Worm (Caenorhabditis elegans) whole organism, late embryonic: Measurements from ENCODE around the gene Y13C8A.1.
"Not testable (repeated sequence)": the region's sequence is repeated elsewhere in the genome, so short reads cannot be mapped to it uniquely, and the experiment has no call there.

Source experiments
- F13H6.1 ChIP-seq: sonication (generic microtip); optimal IDR thresholded peaks from 2 replicates; lab custom pipeline; 2016; ENCODE audit warnings: missing genetic modification characterization, missing compliant biosample characterization
- Y22D7AL.16 ChIP-seq: sonication (generic microtip); optimal IDR thresholded peaks from 2 replicates; lab custom pipeline; 2016; ENCODE audit warnings: missing genetic modification characterization, missing compliant biosample characterization
- ahr-1 ChIP-seq: sonication (generic microtip); optimal IDR thresholded peaks from 2 replicates; lab custom pipeline; 2016; ENCODE audit warnings: missing genetic modification characterization, missing compliant biosample characterization
- ama-1 ChIP-seq: fragments of 150-350 bp; optimal IDR thresholded peaks from 2 replicates; lab custom pipeline; 2014
- ceh-18 ChIP-seq: sonication (generic microtip); optimal IDR thresholded peaks from 2 replicates; lab custom pipeline; 2016; ENCODE audit warnings: missing genetic modification characterization, missing compliant biosample characterization
- ceh-19 ChIP-seq: fragments of 200-800 bp; sonication (Bioruptor generic); optimal IDR thresholded peaks from 2 replicates; lab custom pipeline; 2018; ENCODE audit warnings: mild to moderate bottlenecking, missing genetic modification characterization, missing compliant biosample characterization
- ceh-2 ChIP-seq: sonication (generic microtip); optimal IDR thresholded peaks from 2 replicates; lab custom pipeline; 2016; ENCODE audit warnings: missing genotype, missing genetic modification characterization, missing compliant biosample characterization
- ceh-22 ChIP-seq: sonication (generic microtip); optimal IDR thresholded peaks from 2 replicates; lab custom pipeline; 2017; ENCODE audit warnings: missing biosample characterization, missing genetic modification characterization
- ceh-24 ChIP-seq: sonication (generic microtip); optimal IDR thresholded peaks from 2 replicates; lab custom pipeline; 2016; ENCODE audit warnings: mild to moderate bottlenecking, missing genetic modification characterization, missing compliant biosample characterization
- ceh-31 ChIP-seq: sonication (generic microtip); optimal IDR thresholded peaks from 2 replicates; lab custom pipeline; 2016; ENCODE audit warnings: missing genetic modification characterization, missing compliant biosample characterization
- ceh-34 ChIP-seq: sonication (generic microtip); optimal IDR thresholded peaks from 2 replicates; lab custom pipeline; 2016; ENCODE audit warnings: mild to moderate bottlenecking, missing genetic modification characterization, missing compliant biosample characterization
- ceh-45 ChIP-seq: fragments of 200-800 bp; sonication (Bioruptor generic); IDR thresholded peaks from 2 replicates; pipeline ENCODE4 v1.3.6; 2022; ENCODE audit warnings: missing genetic modification reagents, missing genetic modification characterization, missing compliant biosample characterization
- ceh-6 ChIP-seq: fragments of 200-800 bp; sonication (Bioruptor generic); optimal IDR thresholded peaks from 2 replicates; lab custom pipeline; 2018; ENCODE audit warnings: mild to moderate bottlenecking, missing genetic modification characterization, missing compliant biosample characterization
- dmd-4 ChIP-seq: sonication (generic microtip); optimal IDR thresholded peaks from 2 replicates; lab custom pipeline; 2016; ENCODE audit warnings: borderline replicate concordance, missing genetic modification characterization, missing compliant biosample characterization
- elt-2 ChIP-seq: sonication (generic microtip); optimal IDR thresholded peaks from 2 replicates; lab custom pipeline; 2016; ENCODE audit warnings: missing genetic modification reagents, missing genetic modification characterization, missing compliant biosample characterization
- elt-4 ChIP-seq: sonication (generic microtip); optimal IDR thresholded peaks from 2 replicates; lab custom pipeline; 2016; ENCODE audit warnings: missing genetic modification characterization, missing compliant biosample characterization
- fkh-6 ChIP-seq: sonication (generic microtip); optimal IDR thresholded peaks from 2 replicates; lab custom pipeline; 2016; ENCODE audit warnings: missing genetic modification characterization, missing compliant biosample characterization
- hlh-13 ChIP-seq: fragments of 200-800 bp; sonication (Bioruptor generic); optimal IDR thresholded peaks from 2 replicates; lab custom pipeline; 2018; ENCODE audit warnings: mild to moderate bottlenecking, missing genetic modification characterization, missing compliant biosample characterization
- hlh-15 ChIP-seq: sonication (generic microtip); optimal IDR thresholded peaks from 2 replicates; lab custom pipeline; 2016; ENCODE audit warnings: missing genetic modification characterization, missing compliant biosample characterization
- hlh-30 ChIP-seq: sonication (generic microtip); optimal IDR thresholded peaks from 2 replicates; lab custom pipeline; 2017; ENCODE audit warnings: antibody characterized with exemption, missing genetic modification characterization, missing compliant biosample characterization; ENCODE audit not compliant: insufficient read depth
- hlh-8 ChIP-seq: sonication (generic microtip); optimal IDR thresholded peaks from 2 replicates; lab custom pipeline; 2016; ENCODE audit warnings: missing genotype, missing genetic modification characterization, missing compliant biosample characterization
- pag-3 ChIP-seq: sonication (generic microtip); optimal IDR thresholded peaks from 2 replicates; lab custom pipeline; 2016; ENCODE audit warnings: missing compliant biosample characterization, missing genetic modification characterization, borderline replicate concordance
- pax-1 ChIP-seq: fragments of 150-350 bp; optimal IDR thresholded peaks from 2 replicates; lab custom pipeline; 2014; ENCODE audit warnings: missing biosample characterization, missing genetic modification characterization
- pha-2 ChIP-seq: sonication (generic microtip); optimal IDR thresholded peaks from 2 replicates; lab custom pipeline; 2017; ENCODE audit warnings: mild to moderate bottlenecking, missing genetic modification characterization, missing compliant biosample characterization
- pha-4 ChIP-seq: fragments of 150-350 bp; optimal IDR thresholded peaks from 2 replicates; lab custom pipeline; 2018; ENCODE audit warnings: missing biosample characterization, missing genetic modification reagents, missing genetic modification characterization
- pros-1 ChIP-seq: fragments of 150-350 bp; optimal IDR thresholded peaks from 2 replicates; lab custom pipeline; 2014; ENCODE audit warnings: missing biosample characterization, missing genetic modification reagents, missing genetic modification characterization
- rnt-1 ChIP-seq: sonication (generic microtip); optimal IDR thresholded peaks from 2 replicates; lab custom pipeline; 2016; ENCODE audit warnings: missing genetic modification characterization, missing compliant biosample characterization
- sdc-2 ChIP-seq: sonication (generic microtip); optimal IDR thresholded peaks from 2 replicates; lab custom pipeline; 2016; ENCODE audit warnings: missing genotype, missing genetic modification characterization, missing compliant biosample characterization
- tbx-2 ChIP-seq: sonication (generic microtip); optimal IDR thresholded peaks from 2 replicates; lab custom pipeline; 2016; ENCODE audit warnings: missing genetic modification characterization, missing compliant biosample characterization
- ttx-3 ChIP-seq: sonication (generic microtip); optimal IDR thresholded peaks from 2 replicates; lab custom pipeline; 2016; ENCODE audit warnings: missing genetic modification reagents, missing genetic modification characterization, missing compliant biosample characterization
- unc-3 ChIP-seq, 2 experiments: fragments of 200-800 bp in 1 of 2; sonication (Bioruptor generic) in 1 of 2; sonication (generic microtip) in 1 of 2; conservative IDR thresholded peaks in 1 of 2; optimal IDR thresholded peaks in 1 of 2; 2 replicates each; pipeline versions ENCODE4 v1.3.6 to Lab custom; 2016 to 2022; ENCODE audit warnings: missing compliant biosample characterization in 2 of 2, missing genetic modification characterization in 2 of 2, missing genetic modification reagents in 1 of 2
- unc-55 ChIP-seq: sonication (generic microtip); optimal IDR thresholded peaks from 2 replicates; lab custom pipeline; 2017; ENCODE audit warnings: missing biosample characterization, missing genetic modification reagents, missing genetic modification characterization
- unc-86 ChIP-seq: sonication (generic microtip); optimal IDR thresholded peaks from 2 replicates; lab custom pipeline; 2016; ENCODE audit warnings: missing genetic modification characterization, missing compliant biosample characterization

The Y13C8A.1 gene

ce11 chrX:16901906-16902383 is 18.4 kb downstream of the Y13C8A.1 start:
- peak; percentile 22 for TF ChIP-seq ceh-31 (tag; lab: Kevin White, UChicago)
- TF ChIP-seq unc-55 (GFP tag; lab: Kevin White, UChicago) = peak; percentile 34
- peak; percentile 18 for TF ChIP-seq tbx-2 (tag; lab: Kevin White, UChicago)
- peak; percentile 91 for TF ChIP-seq hlh-30 (tag; lab: Kevin White, UChicago)

- TF ChIP-seq ceh-22 = no peak
- no peak for TF ChIP-seq pros-1 (tag; lab: Kevin White, UChicago)
- no peak for TF ChIP-seq pha-4 (tag; lab: Kevin White, UChicago)
- no peak for TF ChIP-seq tbx-2 (tag; lab: Kevin White, UChicago)
- no peak for TF ChIP-seq ahr-1 (tag; lab: Kevin White, UChicago)
- no peak for TF ChIP-seq ceh-31 (tag; lab: Kevin White, UChicago)
- TF ChIP-seq ceh-24 (tag; lab: Kevin White, UChicago) = no peak
- TF ChIP-seq dmd-4 (tag; lab: Kevin White, UChicago) = no peak
- no peak for TF ChIP-seq ceh-6
- no peak for TF ChIP-seq hlh-8 (tag; lab: Kevin White, UChicago)
- no peak for TF ChIP-seq ceh-18 (tag; lab: Kevin White, UChicago)
- no peak for TF ChIP-seq pha-2
- no peak for TF ChIP-seq pax-1 (tag; lab: Kevin White, UChicago)
- TF ChIP-seq, all 69 proteins: peak for 0
These were observed 19.1 kb downstream of the Y13C8A.1 start for ce11 chrX:16902657-16903056.

ce11 chrX:16903619-16904018 is 20.1 kb downstream of the Y13C8A.1 start, which contains the start of gene F39F10.4:
Gene F39F10.4, minus strand, starts transcription at chrX:16903719.
- no peak for TF ChIP-seq ceh-19
- TF ChIP-seq elt-4 (tag; lab: Kevin White, UChicago) = no peak
- no peak for TF ChIP-seq unc-3 (GFP tag; conservative IDR thresholded peaks at IDR 0.05; lab: Robert Waterston, UW)
- no peak for TF ChIP-seq unc-3 (tag; optimal IDR thresholded peaks at IDR 0.05; lab: Kevin White, UChicago)
- TF ChIP-seq pag-3 (tag; lab: Kevin White, UChicago) = no peak
- TF ChIP-seq ceh-34 (tag; lab: Kevin White, UChicago) = no peak
- no peak for TF ChIP-seq ceh-45
- TF ChIP-seq F13H6.1 (tag; lab: Kevin White, UChicago) = no peak
- no peak for TF ChIP-seq sdc-2
- no peak for TF ChIP-seq unc-86 (tag; lab: Kevin White, UChicago)
- no peak for TF ChIP-seq dmd-4 (tag; lab: Kevin White, UChicago)
- no peak for TF ChIP-seq ttx-3 (tag; lab: Kevin White, UChicago)
- TF ChIP-seq hlh-15 (tag; lab: Kevin White, UChicago) = no peak
- TF ChIP-seq rnt-1 (tag; lab: Kevin White, UChicago) = no peak
- no peak for TF ChIP-seq ama-1
- TF ChIP-seq, all 69 proteins: peak for 0

ce11 chrX:16913669-16914068 is 30.1 kb downstream of the Y13C8A.1 start, which contains the start of gene F39F10.5:
Gene F39F10.5, minus strand, starts transcription at chrX:16913769.
- TF ChIP-seq Y22D7AL.16 (tag; lab: Kevin White, UChicago); fkh-6; unc-3 (GFP tag; conservative IDR thresholded peaks at IDR 0.05; lab: Robert Waterston, UW); unc-3 (tag; optimal IDR thresholded peaks at IDR 0.05; lab: Kevin White, UChicago): not testable (repeated sequence)

- TF ChIP-seq elt-2 = peak; percentile 74
- no peak for TF ChIP-seq ceh-2
- TF ChIP-seq, all 69 proteins: peak for 1
These were observed 35.9 kb downstream of the Y13C8A.1 start for ce11 chrX:16919468-16919867.

- TF ChIP-seq hlh-13 = no peak
- TF ChIP-seq unc-3 (GFP tag; conservative IDR thresholded peaks at IDR 0.05; lab: Robert Waterston, UW) = no peak
- TF ChIP-seq unc-3 (tag; optimal IDR thresholded peaks at IDR 0.05; lab: Kevin White, UChicago) = no peak
- no peak for TF ChIP-seq ama-1
- TF ChIP-seq, all 69 proteins: peak for 0
These were observed 38.0 kb downstream of the Y13C8A.1 start, which contains the start of gene fbxb-114 for ce11 chrX:16921533-16921932. Gene fbxb-114, plus strand, starts transcription at chrX:16921833.
